Worm (Caenorhabditis elegans): ENCODE data around the gene Y69A2AR.32.

The Y69A2AR.32 gene

DNA sequence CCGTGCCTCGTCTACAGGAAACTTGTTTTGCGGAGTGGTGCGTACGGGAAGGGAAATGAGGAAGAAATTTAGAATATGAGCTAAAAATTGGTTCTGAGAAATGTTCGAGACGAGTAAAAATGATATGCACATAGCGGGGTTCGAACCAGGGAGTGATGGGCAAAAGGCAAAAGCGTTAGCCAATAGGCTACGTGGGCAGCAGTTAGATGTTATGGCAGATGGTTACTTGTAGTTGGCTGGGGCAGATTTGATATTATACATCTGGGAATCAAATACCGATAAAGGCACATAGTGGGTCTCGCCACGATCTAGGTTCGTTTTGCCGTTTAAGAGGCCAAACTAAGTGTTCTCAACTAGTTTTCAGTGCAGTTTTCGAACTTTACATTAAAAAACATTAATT is 47.1 kb downstream of the Y69A2AR.32 start:
- TF ChIP-seq T26A8.4 (GFP tag; IDR thresholded peaks at IDR 0.05) (0 out of 2 replicates have a peak, but pooled peaks have one; percentile 12), Y5F2A.4 (GFP tag; optimal IDR thresholded peaks at IDR 0.05) (peak; percentile 27), lin-1 (GFP tag; IDR thresholded peaks at IDR 0.05) (peak; percentile 46; the same call in 1 of the 2 replicates), egl-43 (GFP tag; IDR thresholded peaks at IDR 0.05) (peak; percentile 79), spr-1 (tag; optimal IDR thresholded peaks at IDR 0.05) (no peak), ztf-7 (tag; optimal IDR thresholded peaks at IDR 0.05) (no peak), vab-7 (GFP tag; IDR thresholded peaks at IDR 0.05) (peak; percentile 92), pqm-1 (tag; optimal IDR thresholded peaks at IDR 0.05) (no peak), madf-9 (GFP tag; conservative IDR thresholded peaks at IDR 0.05) (peak; percentile 63; the same call in 1 of the 2 replicates), hif-1 (tag; optimal IDR thresholded peaks at IDR 0.05) (no peak), nhr-28 (tag; optimal IDR thresholded peaks at IDR 0.05) (no peak), aly-2 (tag; optimal IDR thresholded peaks at IDR 0.05) (no peak), zfp-2 (tag; optimal IDR thresholded peaks at IDR 0.05) (peak; percentile 11), nhr-237 (tag; optimal IDR thresholded peaks at IDR 0.05) (no peak), zip-11 (GFP tag; IDR thresholded peaks at IDR 0.05) (no peak), zfp-3 (GFP tag; conservative IDR thresholded peaks at IDR 0.05) (no peak), pha-4 (GFP tag; IDR thresholded peaks at IDR 0.05) (peak; percentile 78; the same call in 1 of the 2 replicates), pha-4 (tag; optimal IDR thresholded peaks at IDR 0.05) (no peak), nhr-11 (tag; optimal IDR thresholded peaks at IDR 0.05) (no peak), T20F7.1 (GFP tag; optimal IDR thresholded peaks at IDR 0.05) (no peak), F37D6.2 (tag; optimal IDR thresholded peaks at IDR 0.05) (no peak), Y75B8A.6 (GFP tag; IDR thresholded peaks at IDR 0.05) (peak; percentile 78; the same call in 1 of the 2 replicates), nhr-42 (GFP tag; IDR thresholded peaks at IDR 0.05) (0 out of 2 replicates have a peak, but pooled peaks have one; percentile 36), gei-8 (GFP tag; optimal IDR thresholded peaks at IDR 0.05) (peak; percentile 27), unc-62 (GFP tag; optimal IDR thresholded peaks at IDR 0.05 in 1 of 2) (no peak), unc-62 (tag; optimal IDR thresholded peaks at IDR 0.05) (no peak), ceh-62 (tag; optimal IDR thresholded peaks at IDR 0.05) (no peak), ceh-82 (tag; optimal IDR thresholded peaks at IDR 0.05) (no peak), dmd-9 (GFP tag; IDR thresholded peaks at IDR 0.05) (no peak), php-3 (GFP tag; IDR thresholded peaks at IDR 0.05) (0 out of 2 replicates have a peak, but pooled peaks have one; percentile 36), sdz-12 (GFP tag; optimal IDR thresholded peaks at IDR 0.05) (no peak), duxl-1 (tag; optimal IDR thresholded peaks at IDR 0.05; ENCODE audit: poor library complexity) (peak; percentile 73), madf-5 (GFP tag; IDR thresholded peaks at IDR 0.05) (peak in 1 of 2 experiments; percentile 64; a peak in 1 of 4 replicates), set-16 (GFP tag; IDR thresholded peaks at IDR 0.05) (no peak), ceh-44 (GFP tag; IDR thresholded peaks at IDR 0.05) (peak; percentile 30; the same call in 1 of the 2 replicates), attf-4 (tag; optimal IDR thresholded peaks at IDR 0.05) (no peak), egl-27 (tag; optimal IDR thresholded peaks at IDR 0.05) (no peak), dmd-6 (GFP tag; IDR thresholded peaks at IDR 0.05) (no peak; the same call in 1 of the 2 replicates), mdt-29 (GFP tag; IDR thresholded peaks at IDR 0.05) (no peak), ZK546.5 (tag; optimal IDR thresholded peaks at IDR 0.05) (no peak), lin-13 (GFP tag; optimal IDR thresholded peaks at IDR 0.05) (peak; percentile 49), lin-29 (GFP tag; IDR thresholded peaks at IDR 0.05) (no peak), cey-2 (tag; optimal IDR thresholded peaks at IDR 0.05; ENCODE audit: borderline replicate concordance, insufficient read depth) (no peak), daf-16 (GFP tag; optimal IDR thresholded peaks at IDR 0.05) (peak in 1 of 2 experiments; percentile 62), daf-16 (tag; optimal IDR thresholded peaks at IDR 0.05) (peak; percentile 8), tag-97 (GFP tag; IDR thresholded peaks at IDR 0.05) (no peak), ceh-20 (GFP tag; IDR thresholded peaks at IDR 0.05) (peak; percentile 53; the same call in 1 of the 2 replicates), jun-1 (tag; optimal IDR thresholded peaks at IDR 0.05) (no peak), daf-8 (GFP tag; IDR thresholded peaks at IDR 0.05) (0 out of 2 replicates have a peak, but pooled peaks have one; percentile 47), zip-2 (tag; optimal IDR thresholded peaks at IDR 0.05) (no peak), nhr-111 (GFP tag; optimal IDR thresholded peaks at IDR 0.05) (no peak), snpc-4 (tag; optimal IDR thresholded peaks at IDR 0.05) (no peak)
